Fruit fly (Drosophila melanogaster) whole organism, pupa: Measurements from ENCODE around the gene TSG101.

Experiments
- CG12605 ChIP-seq: fragments of 200-800 bp; sonication (Bioruptor generic); IDR thresholded peaks from 2 replicates; pipeline ENCODE4 v1.3.6; 2022; ENCODE audit warnings: missing biosample characterization, missing genetic modification characterization
- CG13204 ChIP-seq: fragments of 200-800 bp; sonication (Bioruptor generic); optimal IDR thresholded peaks from 2 replicates; lab custom pipeline; 2018; ENCODE audit warnings: missing biosample characterization, mild to moderate bottlenecking, missing genetic modification characterization, moderate library complexity
- CG14655 ChIP-seq: fragments of 200-800 bp; sonication (Bioruptor generic); optimal IDR thresholded peaks from 3 replicates; lab custom pipeline; 2017; ENCODE audit warnings: mild to moderate bottlenecking, missing biosample characterization, missing genetic modification reagents, missing genetic modification characterization
- CG17806 ChIP-seq: fragments of 200-800 bp; sonication (Bioruptor generic); optimal IDR thresholded peaks from 2 replicates; lab custom pipeline; 2018; ENCODE audit warnings: missing biosample characterization, mild to moderate bottlenecking, missing genetic modification characterization, moderate library complexity
- CG4496 ChIP-seq: fragments of 200-800 bp; sonication (Bioruptor generic); IDR thresholded peaks from 3 replicates; pipeline ENCODE4 v1.3.6; 2022; ENCODE audit warnings: missing biosample characterization, missing genetic modification characterization
- CG8159 ChIP-seq: fragments of 200-800 bp; sonication (Bioruptor generic); optimal IDR thresholded peaks from 3 replicates; lab custom pipeline; 2018; ENCODE audit warnings: missing biosample characterization, mild to moderate bottlenecking, missing genetic modification characterization, moderate library complexity
- CG9948 ChIP-seq: fragments of 200-800 bp; sonication (Bioruptor generic); optimal IDR thresholded peaks from 2 replicates; lab custom pipeline; 2018; ENCODE audit warnings: missing biosample characterization, mild to moderate bottlenecking, missing genetic modification characterization, moderate library complexity
- Ets98B ChIP-seq: fragments of 200-800 bp; sonication (Bioruptor generic); IDR thresholded peaks from 2 replicates; pipeline ENCODE4 v1.3.6; 2022; ENCODE audit warnings: missing biosample characterization, missing genetic modification characterization
- Pif1A ChIP-seq: fragments of 200-800 bp; sonication (Bioruptor generic); optimal IDR thresholded peaks from 3 replicates; lab custom pipeline; 2016; ENCODE audit warnings: missing biosample characterization, missing genetic modification characterization
- Pif1B ChIP-seq: fragments of 200-800 bp; sonication (Bioruptor generic); optimal IDR thresholded peaks from 3 replicates; lab custom pipeline; 2016; ENCODE audit warnings: missing biosample characterization, missing genetic modification characterization
- Snoo ChIP-seq: fragments of 200-800 bp; sonication (Bioruptor generic); optimal IDR thresholded peaks from 3 replicates; lab custom pipeline; 2017; ENCODE audit warnings: missing biosample characterization, mild to moderate bottlenecking, missing genetic modification characterization, inconsistent platforms
- gl ChIP-seq: fragments of 200-800 bp; sonication (Bioruptor generic); optimal IDR thresholded peaks from 2 replicates; lab custom pipeline; 2018; ENCODE audit warnings: missing biosample characterization, mild to moderate bottlenecking, missing genetic modification characterization

- TF ChIP-seq CG4496 (peak; percentile 77), Pif1A (peak; percentile 41), Ets98B (peak; percentile 77), Snoo (tag; lab: Kevin White, UChicago) (peak; percentile 23), CG14655 (GFP tag; lab: Kevin White, UChicago) (no peak), CG17806 (tag; lab: Kevin White, UChicago) (no peak), CG12605 (GFP tag; lab: Robert Waterston, UW) (peak; percentile 68), CG8159 (tag; lab: Kevin White, UChicago) (peak; percentile 9), gl (tag; lab: Kevin White, UChicago) (peak; percentile 41), CG13204 (GFP tag; lab: Kevin White, UChicago) (peak; percentile 50), CG9948 (tag; lab: Kevin White, UChicago) (no peak), Pif1B (peak; percentile 59)
Observed at dm6 chr3L:16800026-16800425, 42.1 kb upstream of the TSG101 start.
